Worm (Caenorhabditis elegans) whole organism, L3 larva: ENCODE results near the gene col-119.

ENCODE experiments used
- R02D3.7 ChIP-seq: fragments of 150-350 bp; optimal IDR thresholded peaks from 2 replicates; lab custom pipeline; 2014; ENCODE audit warnings: missing biosample characterization, missing genetic modification characterization
- ZK546.5 ChIP-seq: sonication (generic microtip); optimal IDR thresholded peaks from 2 replicates; lab custom pipeline; 2017; ENCODE audit warnings: missing biosample characterization, missing genetic modification characterization
- ama-1 ChIP-seq: fragments of 150-350 bp; optimal IDR thresholded peaks from 2 replicates; lab custom pipeline; 2018
- ceh-16 ChIP-seq: sonication (generic microtip); optimal IDR thresholded peaks from 2 replicates; lab custom pipeline; 2017; ENCODE audit warnings: missing biosample characterization, missing genetic modification characterization
- ceh-28 ChIP-seq: fragments of 150-350 bp; optimal IDR thresholded peaks from 2 replicates; lab custom pipeline; 2014; ENCODE audit warnings: missing biosample characterization, missing genetic modification reagents, missing genetic modification characterization
- ceh-82 ChIP-seq: fragments of 150-350 bp; optimal IDR thresholded peaks from 2 replicates; lab custom pipeline; 2014; ENCODE audit warnings: missing biosample characterization, missing genetic modification characterization
- ceh-9 ChIP-seq: sonication (generic microtip); optimal IDR thresholded peaks from 2 replicates; lab custom pipeline; 2018; ENCODE audit warnings: missing biosample characterization, missing genetic modification characterization
- elt-2 ChIP-seq: sonication (generic microtip); optimal IDR thresholded peaks from 2 replicates; lab custom pipeline; 2016; ENCODE audit warnings: missing genetic modification reagents, mild to moderate bottlenecking, missing genetic modification characterization, missing compliant biosample characterization
- elt-3 ChIP-seq, 3 experiments: fragments of 150-350 bp in 1 of 3; sonication (generic microtip) in 2 of 3; optimal IDR thresholded peaks; 2 replicates in 2 of 3; 4 replicates in 1 of 3; lab custom pipeline; 2014 to 2017; ENCODE audit warnings: missing biosample characterization in 3 of 3, missing genetic modification characterization in 3 of 3
- eor-1 ChIP-seq, 2 experiments: fragments of 150-350 bp; optimal IDR thresholded peaks; 2 replicates each; lab custom pipeline; 2014 to 2018; ENCODE audit warnings: missing biosample characterization in 2 of 2, missing genetic modification characterization in 2 of 2
- fkh-10 ChIP-seq: sonication (generic microtip); optimal IDR thresholded peaks from 2 replicates; lab custom pipeline; 2017; ENCODE audit warnings: missing biosample characterization, missing genetic modification reagents, missing genetic modification characterization
- fkh-2 ChIP-seq: fragments of 150-350 bp; optimal IDR thresholded peaks from 2 replicates; lab custom pipeline; 2014; ENCODE audit warnings: missing biosample characterization, missing genetic modification reagents, missing genetic modification characterization
- fos-1 ChIP-seq: fragments of 150-350 bp; optimal IDR thresholded peaks from 2 replicates; lab custom pipeline; 2014; ENCODE audit warnings: missing biosample characterization, missing genetic modification characterization
- jun-1 ChIP-seq: fragments of 150-350 bp; optimal IDR thresholded peaks from 2 replicates; lab custom pipeline; 2014; ENCODE audit warnings: missing biosample characterization, missing genetic modification reagents, missing genetic modification characterization
- lsy-12 ChIP-seq: sonication (generic microtip); optimal IDR thresholded peaks from 2 replicates; lab custom pipeline; 2016; ENCODE audit warnings: mild to moderate bottlenecking, missing genetic modification characterization, missing compliant biosample characterization
- mml-1 ChIP-seq: fragments of 150-350 bp; sonication (generic microtip); optimal IDR thresholded peaks from 3 replicates; lab custom pipeline; 2014; ENCODE audit warnings: missing biosample characterization, missing genetic modification characterization
- nfya-1 ChIP-seq: sonication (generic microtip); optimal IDR thresholded peaks from 2 replicates; lab custom pipeline; 2017; ENCODE audit warnings: missing genetic modification characterization, mild to moderate bottlenecking, missing compliant biosample characterization, antibody characterized with exemption, moderate library complexity; ENCODE audit not compliant: insufficient read depth
- nhr-11 ChIP-seq: fragments of 150-350 bp; optimal IDR thresholded peaks from 2 replicates; lab custom pipeline; 2014; ENCODE audit warnings: missing biosample characterization, missing genetic modification characterization
- nhr-12 ChIP-seq: fragments of 150-350 bp; optimal IDR thresholded peaks from 2 replicates; lab custom pipeline; 2014; ENCODE audit warnings: missing biosample characterization, missing genetic modification characterization
- nhr-23 ChIP-seq: fragments of 150-350 bp; optimal IDR thresholded peaks from 2 replicates; lab custom pipeline; 2014; ENCODE audit warnings: missing biosample characterization, missing genetic modification reagents, missing genetic modification characterization
- nhr-28 ChIP-seq: fragments of 150-350 bp; optimal IDR thresholded peaks from 2 replicates; lab custom pipeline; 2014; ENCODE audit warnings: missing biosample characterization, missing genetic modification characterization
- nhr-43 ChIP-seq: sonication (generic microtip); optimal IDR thresholded peaks from 2 replicates; lab custom pipeline; 2016; ENCODE audit warnings: mild to moderate bottlenecking, missing genetic modification characterization, missing compliant biosample characterization; ENCODE audit not compliant: poor library complexity, severe bottlenecking
- nhr-67 ChIP-seq: fragments of 150-350 bp; optimal IDR thresholded peaks from 2 replicates; lab custom pipeline; 2014; ENCODE audit warnings: missing biosample characterization, missing genetic modification characterization
- nhr-76 ChIP-seq: fragments of 150-350 bp; sonication (generic microtip); optimal IDR thresholded peaks from 5 replicates; lab custom pipeline; 2014; ENCODE audit warnings: missing biosample characterization, missing genetic modification characterization
- pha-4 ChIP-seq: fragments of 150-350 bp; optimal IDR thresholded peaks from 2 replicates; lab custom pipeline; 2014; ENCODE audit warnings: missing biosample characterization, missing genetic modification reagents, missing genetic modification characterization
- sea-2 ChIP-seq: fragments of 150-350 bp; sonication (generic microtip); optimal IDR thresholded peaks from 4 replicates; lab custom pipeline; 2014; ENCODE audit warnings: missing biosample characterization, missing genetic modification reagents, missing genetic modification characterization
- skn-1 ChIP-seq: fragments of 150-350 bp; optimal IDR thresholded peaks from 2 replicates; lab custom pipeline; 2014; ENCODE audit warnings: missing biosample characterization, missing genetic modification characterization
- snpc-4 ChIP-seq: fragments of 150-350 bp; optimal IDR thresholded peaks from 2 replicates; lab custom pipeline; 2014; ENCODE audit warnings: missing biosample characterization, missing genetic modification characterization
- tbx-2 ChIP-seq: sonication (generic microtip); optimal IDR thresholded peaks from 2 replicates; lab custom pipeline; 2016; ENCODE audit warnings: mild to moderate bottlenecking, missing genetic modification characterization, missing compliant biosample characterization
- unc-62 ChIP-seq: fragments of 150-350 bp; sonication (generic microtip); optimal IDR thresholded peaks from 4 replicates; lab custom pipeline; 2014; ENCODE audit warnings: missing biosample characterization, missing genetic modification reagents, missing genetic modification characterization
- ztf-4 ChIP-seq: fragments of 150-350 bp; optimal IDR thresholded peaks from 2 replicates; lab custom pipeline; 2014; ENCODE audit warnings: missing biosample characterization, missing genetic modification characterization

col-119 gene

DNA sequence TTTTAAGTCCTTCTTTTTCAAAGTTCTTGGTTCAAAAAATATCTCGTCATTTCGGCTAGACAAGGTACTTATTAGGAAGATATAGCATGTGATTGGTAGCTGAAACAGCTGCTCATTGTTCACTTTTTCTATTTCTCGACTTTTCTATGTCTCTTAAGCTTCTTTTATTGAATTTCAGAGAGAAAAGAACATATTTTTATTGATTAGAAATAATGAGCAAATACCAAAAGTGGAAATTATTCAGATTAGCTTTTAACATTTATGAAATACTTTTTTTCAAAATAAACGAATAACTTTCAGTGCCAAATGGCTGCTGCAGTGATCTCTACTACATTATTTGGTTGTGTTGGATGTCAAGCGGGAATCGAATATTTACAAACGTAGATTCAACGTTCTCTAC lies 5.0 kb upstream of the col-119 start, which contains the start of gene nstp-1:
Gene nstp-1, plus strand, starts transcription at position 301 of the 400 bp plus-strand sequence.
- TF ChIP-seq fos-1 (tag; lab: Kevin White, UChicago) (no peak), tbx-2 (tag; lab: Kevin White, UChicago) (no peak), nhr-23 (no peak), ceh-9 (tag; lab: Kevin White, UChicago) (no peak), sea-2 (GFP tag; lab: Kevin White, UChicago) (no peak), eor-1 (tag; optimal IDR thresholded peaks at IDR 0.05; lab: Kevin White, UChicago) (no peak), ceh-82 (tag; lab: Kevin White, UChicago) (no peak), snpc-4 (tag; lab: Kevin White, UChicago) (no peak), unc-62 (no peak), R02D3.7 (no peak), ZK546.5 (no peak), fkh-10 (GFP tag; lab: Kevin White, UChicago) (no peak)

DNA sequence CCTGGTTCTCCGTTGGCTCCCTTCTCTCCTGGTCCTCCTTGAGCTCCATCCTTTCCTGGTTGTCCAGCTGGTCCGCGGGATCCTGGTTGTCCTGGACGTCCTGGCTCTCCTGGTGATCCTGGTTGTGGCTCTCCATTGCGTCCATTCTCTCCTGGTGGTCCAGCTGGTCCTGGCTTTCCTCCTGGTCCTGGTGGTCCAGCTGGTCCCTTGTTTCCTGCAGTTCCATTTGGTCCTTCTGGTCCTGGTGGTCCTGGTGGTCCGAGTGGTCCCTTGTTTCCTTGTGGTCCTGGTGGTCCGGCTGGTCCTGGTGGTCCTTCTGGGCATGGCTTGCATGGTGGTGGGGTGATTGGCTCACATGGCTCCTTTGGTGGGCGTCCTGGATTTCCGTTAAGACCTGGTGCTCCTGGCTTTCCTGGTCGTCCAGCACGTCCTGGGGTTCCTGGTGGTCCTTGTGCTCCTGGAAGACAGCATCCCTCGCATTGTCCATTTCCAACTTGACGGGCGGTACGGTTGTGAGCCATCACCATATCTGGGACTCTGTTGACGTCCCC lies 458 bp downstream of the col-119 start:
- TF ChIP-seq elt-3 (tag; optimal IDR thresholded peaks at IDR 0.05; lab: Kevin White, UChicago) = no peak
- no peak for TF ChIP-seq ceh-82 (tag; lab: Kevin White, UChicago)
- no peak for TF ChIP-seq mml-1 (tag; lab: Kevin White, UChicago)
- TF ChIP-seq nhr-12 = no peak
- TF ChIP-seq nhr-28 = no peak
- no peak for TF ChIP-seq ztf-4
- no peak for TF ChIP-seq ceh-16 (tag; lab: Kevin White, UChicago)

DNA sequence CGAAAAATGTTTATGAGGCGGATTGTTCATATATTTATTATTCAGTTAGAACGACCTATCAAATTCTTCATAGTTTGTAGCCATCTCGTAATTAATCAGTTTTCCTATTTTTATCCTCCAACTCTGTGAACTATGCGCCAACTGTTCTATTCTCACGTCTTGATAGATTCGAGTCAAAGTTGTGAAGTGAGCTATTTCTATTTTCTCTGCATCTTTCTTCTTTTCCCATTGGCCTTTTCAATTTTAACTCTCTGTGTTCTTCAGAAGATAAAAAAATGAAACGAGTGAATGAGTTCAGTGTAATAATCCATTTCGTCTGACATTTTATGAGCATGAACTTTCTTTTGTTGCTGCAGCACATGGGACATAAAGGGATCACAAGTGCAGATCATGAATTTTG lies 1.5 kb downstream of the col-119 start:
- TF ChIP-seq ceh-9 (tag; lab: Kevin White, UChicago) (no peak), nhr-11 (peak; percentile 17), nfya-1 (tag; lab: Kevin White, UChicago) (peak; percentile 7), mml-1 (tag; lab: Kevin White, UChicago) (no peak)

DNA sequence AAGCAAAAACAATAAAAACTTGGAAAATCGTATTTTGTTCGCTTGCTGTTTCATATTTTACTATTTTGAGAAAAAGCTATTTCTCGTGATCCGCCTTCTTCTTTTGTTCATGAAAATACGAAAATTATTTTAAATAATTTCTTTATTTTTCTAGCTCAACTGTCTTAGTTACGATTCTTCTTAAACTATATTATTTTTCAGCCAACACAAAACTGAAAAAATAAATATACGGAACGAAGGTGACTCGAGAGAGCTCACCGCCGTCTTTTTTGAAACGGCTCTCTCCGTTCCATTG lies 4.3 kb downstream of the col-119 start, which contains the start of gene pdzd-8:
Gene pdzd-8, plus strand, starts transcription at position 196 of the 295 bp plus-strand sequence.
- TF ChIP-seq nhr-28 (no peak), nhr-12 (no peak), fkh-2 (tag; lab: Kevin White, UChicago) (no peak), nhr-67 (no peak), ama-1 (lab: Kevin White, UChicago) (no peak), ceh-28 (tag; lab: Kevin White, UChicago) (no peak), lsy-12 (tag; lab: Kevin White, UChicago) (no peak), nhr-43 (tag; lab: Kevin White, UChicago) (no peak), sea-2 (GFP tag; lab: Kevin White, UChicago) (no peak), ceh-9 (tag; lab: Kevin White, UChicago) (no peak), nhr-76 (no peak), skn-1 (tag; lab: Kevin White, UChicago) (no peak), fos-1 (tag; lab: Kevin White, UChicago) (no peak), ZK546.5 (no peak), elt-2 (tag; lab: Kevin White, UChicago) (no peak)

DNA sequence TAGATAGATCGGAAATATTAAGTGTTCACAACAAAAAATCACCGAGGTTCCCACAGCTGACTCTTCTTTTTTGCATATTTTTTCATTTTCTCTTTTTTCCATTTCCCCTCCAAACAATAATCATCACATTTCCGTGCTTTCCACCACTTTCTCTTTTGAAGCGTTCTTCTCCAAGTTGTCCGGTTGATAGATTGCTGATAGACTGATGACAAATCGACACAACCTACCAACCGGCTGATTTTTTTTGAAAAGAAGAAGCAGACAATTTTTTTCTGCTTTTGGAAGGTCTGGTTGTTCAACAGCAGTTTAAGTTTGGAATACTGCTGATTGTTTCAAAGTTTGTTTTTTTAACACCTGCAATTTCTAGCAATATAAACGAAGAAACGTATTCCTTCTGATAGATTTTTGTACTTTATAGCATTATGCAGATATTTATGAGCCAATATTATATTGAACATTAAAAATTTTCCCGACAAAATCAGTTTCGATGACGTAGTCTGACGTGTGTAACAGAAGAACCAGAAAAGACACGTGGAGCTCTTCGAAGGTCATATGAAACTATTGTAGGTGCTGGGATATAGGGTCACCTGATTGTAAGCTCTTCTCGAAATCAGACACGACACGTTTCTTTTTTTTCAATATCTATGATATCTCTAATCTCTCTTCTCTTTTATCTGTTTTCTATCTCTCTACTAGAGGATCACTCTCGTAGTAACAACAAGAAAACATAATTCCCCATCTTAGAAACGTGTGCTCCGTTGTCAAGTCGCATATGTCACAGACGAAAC lies 4.9 kb downstream of the col-119 start:
- peak; percentile 30 for TF ChIP-seq nfya-1 (tag; lab: Kevin White, UChicago)
- no peak for TF ChIP-seq jun-1
- TF ChIP-seq pha-4 = no peak
